Fruit fly (Drosophila melanogaster) whole organism, embryonic: ENCODE data around the gene parvin.
A peak's percentile ranks its signal among the peaks of the same experiment; 100 is the strongest.

ENCODE experiments used
- ATbp ChIP-seq: fragments of 200-800 bp; sonication (Bioruptor generic); optimal IDR thresholded peaks from 2 replicates; lab custom pipeline; 2017; ENCODE audit warnings: missing biosample characterization, mild to moderate bottlenecking, missing genetic modification characterization, missing genetic modification reagents
- Adf1 ChIP-seq: fragments of 200-800 bp; sonication (Bioruptor generic); IDR thresholded peaks from 2 replicates; pipeline ENCODE4 v1.3.6; 2022; ENCODE audit warnings: missing biosample characterization, missing genetic modification characterization
- BEAF-32 ChIP-seq: fragments of 200-800 bp; sonication (Bioruptor generic); optimal IDR thresholded peaks from 3 replicates; lab custom pipeline; 2017; ENCODE audit warnings: missing biosample characterization, missing genetic modification characterization, mild to moderate bottlenecking, moderate library complexity, missing genetic modification reagents
- CG10267 ChIP-seq: fragments of 200-800 bp; sonication (Bioruptor generic); optimal IDR thresholded peaks from 2 replicates; lab custom pipeline; 2018; ENCODE audit warnings: missing biosample characterization, mild to moderate bottlenecking, missing genetic modification characterization, moderate library complexity
- CG12769 ChIP-seq: fragments of 200-800 bp; sonication (Bioruptor generic); optimal IDR thresholded peaks from 2 replicates; lab custom pipeline; 2019; ENCODE audit warnings: missing biosample characterization, mild to moderate bottlenecking, missing genetic modification characterization, moderate library complexity
- CG13287 ChIP-seq: fragments of 200-800 bp; sonication (Bioruptor generic); IDR thresholded peaks from 2 replicates; pipeline ENCODE4 v1.3.6; 2022; ENCODE audit warnings: missing biosample characterization, missing genetic modification characterization; ENCODE audit not compliant: partially characterized antibody
- CG14710 ChIP-seq: fragments of 200-800 bp; sonication (Bioruptor generic); optimal IDR thresholded peaks from 3 replicates; lab custom pipeline; 2019; ENCODE audit warnings: missing biosample characterization, mild to moderate bottlenecking, missing genetic modification characterization, moderate library complexity
- CG17385 ChIP-seq: fragments of 200-800 bp; sonication (Bioruptor generic); optimal IDR thresholded peaks from 3 replicates; lab custom pipeline; 2018; ENCODE audit warnings: missing biosample characterization, mild to moderate bottlenecking, missing genetic modification characterization
- CG18619 ChIP-seq: fragments of 200-800 bp; sonication (Bioruptor generic); optimal IDR thresholded peaks from 3 replicates; lab custom pipeline; 2017; ENCODE audit warnings: missing biosample characterization, mild to moderate bottlenecking, missing genetic modification characterization
- CG2129 ChIP-seq: fragments of 200-800 bp; sonication (Bioruptor generic); IDR thresholded peaks from 2 replicates; pipeline ENCODE4 v1.3.6; 2022; ENCODE audit warnings: missing biosample characterization, missing genetic modification characterization; ENCODE audit not compliant: partially characterized antibody
- CG2712 ChIP-seq: fragments of 200-800 bp; optimal IDR thresholded peaks from 3 replicates; lab custom pipeline; 2019; ENCODE audit warnings: missing biosample characterization, mild to moderate bottlenecking, missing genetic modification characterization, moderate library complexity
- CG30020 ChIP-seq: fragments of 200-800 bp; optimal IDR thresholded peaks from 2 replicates; lab custom pipeline; 2019; ENCODE audit warnings: missing biosample characterization, mild to moderate bottlenecking, missing genetic modification characterization, moderate library complexity
- CG33213 ChIP-seq: fragments of 200-800 bp; sonication (Bioruptor generic); optimal IDR thresholded peaks from 3 replicates; lab custom pipeline; 2016; ENCODE audit warnings: missing biosample characterization, missing genetic modification characterization
- CG3407 ChIP-seq: fragments of 200-800 bp; sonication (Bioruptor generic); optimal IDR thresholded peaks from 2 replicates; lab custom pipeline; 2018; ENCODE audit warnings: missing biosample characterization, mild to moderate bottlenecking, missing genetic modification characterization
- CG3726 ChIP-seq: fragments of 200-800 bp; sonication (Bioruptor generic); IDR thresholded peaks from 3 replicates; pipeline ENCODE4, ENCODE4 v1.3.6; 2022; ENCODE audit warnings: missing biosample characterization, missing genetic modification characterization
- CG3847 ChIP-seq: fragments of 200-800 bp; sonication (Bioruptor generic); IDR thresholded peaks from 2 replicates; pipeline ENCODE4 v1.3.6; 2022; ENCODE audit warnings: missing biosample characterization, missing genetic modification characterization
- CG4328 ChIP-seq: fragments of 200-800 bp; sonication (Bioruptor generic); optimal IDR thresholded peaks from 3 replicates; lab custom pipeline; 2017; ENCODE audit warnings: missing biosample characterization, missing genetic modification reagents, missing genetic modification characterization
- CG6254 ChIP-seq: fragments of 200-800 bp; sonication (Bioruptor generic); optimal IDR thresholded peaks from 3 replicates; lab custom pipeline; 2017; ENCODE audit warnings: mild to moderate bottlenecking, missing biosample characterization, missing genetic modification reagents, missing genetic modification characterization
- CG7786 ChIP-seq: fragments of 200-800 bp; sonication (Bioruptor generic); optimal IDR thresholded peaks from 2 replicates; lab custom pipeline; 2016; ENCODE audit warnings: missing biosample characterization, missing genetic modification characterization
- CG8924 ChIP-seq: fragments of 200-800 bp; optimal IDR thresholded peaks from 3 replicates; lab custom pipeline; 2019; ENCODE audit warnings: missing biosample characterization, mild to moderate bottlenecking, missing genetic modification characterization, moderate library complexity
- CG9797 ChIP-seq: fragments of 200-800 bp; sonication (Bioruptor generic); optimal IDR thresholded peaks from 3 replicates; lab custom pipeline; 2018; ENCODE audit warnings: missing biosample characterization, mild to moderate bottlenecking, missing genetic modification characterization
- CHES-1-like ChIP-seq: fragments of 200-800 bp; sonication (Bioruptor generic); optimal IDR thresholded peaks from 2 replicates; lab custom pipeline; 2016; ENCODE audit warnings: missing biosample characterization, missing genetic modification characterization
- D ChIP-seq, 2 experiments: fragments of 200-800 bp in 1 of 2; fragments of >200 bp in 1 of 2; sonication (Bioruptor generic) in 1 of 2; optimal IDR thresholded peaks; 2 replicates in 1 of 2; 3 replicates in 1 of 2; lab custom pipeline; 2017; ENCODE audit warnings: mild to moderate bottlenecking in 1 of 2, missing biosample characterization in 1 of 2, missing genetic modification characterization in 1 of 2, missing genetic modification reagents in 1 of 2
- Doc3 ChIP-seq: fragments of 200-800 bp; sonication (Bioruptor generic); IDR thresholded peaks from 3 replicates; pipeline ENCODE4 v1.3.6; 2022; ENCODE audit warnings: missing biosample characterization, missing genetic modification characterization; ENCODE audit not compliant: partially characterized antibody
- Dp ChIP-seq: fragments of 200-800 bp; sonication (Bioruptor generic); optimal IDR thresholded peaks from 2 replicates; lab custom pipeline; 2018; ENCODE audit warnings: missing biosample characterization, mild to moderate bottlenecking, missing genetic modification characterization, moderate library complexity
- Elba2 ChIP-seq: fragments of 200-800 bp; sonication (Bioruptor generic); optimal IDR thresholded peaks from 3 replicates; lab custom pipeline; 2016; ENCODE audit warnings: missing biosample characterization, missing genetic modification characterization
- Ets65A ChIP-seq: fragments of 200-800 bp; sonication (Bioruptor generic); peaks from one replicate; lab custom pipeline; 2016; ENCODE audit warnings: missing biosample characterization, missing genetic modification characterization
- Fer2 ChIP-seq: fragments of 200-800 bp; sonication (Bioruptor generic); optimal IDR thresholded peaks from 2 replicates; lab custom pipeline; 2018; ENCODE audit warnings: missing biosample characterization, mild to moderate bottlenecking, missing genetic modification characterization, moderate library complexity
- HmgD ChIP-seq: fragments of 200-800 bp; sonication (Bioruptor generic); optimal IDR thresholded peaks from 3 replicates; lab custom pipeline; 2016; ENCODE audit warnings: missing biosample characterization, missing genetic modification characterization
- HmgZ ChIP-seq: fragments of 200-800 bp; sonication (Bioruptor generic); optimal IDR thresholded peaks from 2 replicates; lab custom pipeline; 2018; ENCODE audit warnings: missing biosample characterization, mild to moderate bottlenecking, missing genetic modification characterization
- Lhr ChIP-seq: fragments of 200-800 bp; sonication (Bioruptor generic); optimal IDR thresholded peaks from 3 replicates; lab custom pipeline; 2017; ENCODE audit warnings: mild to moderate bottlenecking, missing biosample characterization, missing genetic modification reagents, missing genetic modification characterization
- MBD-R2 ChIP-seq: fragments of 200-800 bp; sonication (Bioruptor generic); IDR thresholded peaks from 2 replicates; pipeline ENCODE4 v1.3.6; 2022; ENCODE audit warnings: missing biosample characterization, missing genetic modification characterization
- MESR4 ChIP-seq: fragments of 200-800 bp; sonication (Bioruptor generic); optimal IDR thresholded peaks from 2 replicates; lab custom pipeline; 2018; ENCODE audit warnings: missing biosample characterization, mild to moderate bottlenecking, missing genetic modification characterization, moderate library complexity
- Myb ChIP-seq: fragments of 200-800 bp; sonication (Bioruptor generic); optimal IDR thresholded peaks from 2 replicates; lab custom pipeline; 2016; ENCODE audit warnings: missing biosample characterization, missing genetic modification characterization
- dm ChIP-seq: fragments of 200-800 bp; sonication (Bioruptor generic); optimal IDR thresholded peaks from 3 replicates; lab custom pipeline; 2016; ENCODE audit warnings: missing biosample characterization, missing genetic modification characterization
- eve ChIP-seq, 2 experiments: fragments of >200 bp; optimal IDR thresholded peaks; 2 replicates each; lab custom pipeline; 2017; ENCODE audit warnings: missing biosample characterization in 2 of 2, missing genetic modification characterization in 2 of 2
- exex ChIP-seq: fragments of 200-800 bp; sonication (Bioruptor generic); optimal IDR thresholded peaks from 4 replicates; lab custom pipeline; 2018; ENCODE audit warnings: missing biosample characterization, mild to moderate bottlenecking, missing genetic modification characterization, moderate library complexity
- gfzf ChIP-seq: fragments of 200-800 bp; sonication (Bioruptor generic); optimal IDR thresholded peaks from 2 replicates; lab custom pipeline; 2016; ENCODE audit warnings: missing biosample characterization, mild to moderate bottlenecking, missing genetic modification characterization, moderate library complexity
- hbn ChIP-seq: fragments of 200-800 bp; sonication (Bioruptor generic); IDR thresholded peaks from 2 replicates; pipeline ENCODE4 v1.3.6; 2022; ENCODE audit warnings: missing biosample characterization, missing genetic modification characterization; ENCODE audit not compliant: partially characterized antibody
- inv ChIP-seq: fragments of 200-800 bp; sonication (Bioruptor generic); IDR thresholded peaks from 2 replicates; pipeline ENCODE4 v1.3.6; 2022; ENCODE audit warnings: missing biosample characterization, missing genetic modification characterization; ENCODE audit not compliant: partially characterized antibody
- klu ChIP-seq: fragments of 200-800 bp; sonication (Bioruptor generic); IDR thresholded peaks from 2 replicates; pipeline ENCODE4 v1.3.6; 2022; ENCODE audit warnings: missing biosample characterization, missing genetic modification characterization
- knrl ChIP-seq: fragments of 200-800 bp; sonication (Bioruptor generic); IDR thresholded peaks from 3 replicates; pipeline ENCODE4 v1.3.6; 2022; ENCODE audit warnings: missing biosample characterization, missing genetic modification characterization; ENCODE audit not compliant: partially characterized antibody
- luna ChIP-seq: fragments of 200-800 bp; sonication (Bioruptor generic); optimal IDR thresholded peaks from 2 replicates; lab custom pipeline; 2016; ENCODE audit warnings: missing biosample characterization, missing genetic modification characterization
- pan ChIP-seq, 4 experiments: fragments of >200 bp in 3 of 4; fragments of 200-800 bp in 1 of 4; sonication (Bioruptor generic) in 1 of 4; optimal IDR thresholded peaks in 3 of 4; IDR thresholded peaks in 1 of 4; 2 replicates each; pipeline versions ENCODE4 v1.3.6 to Lab custom; 2017 to 2022; ENCODE audit warnings: missing biosample characterization in 2 of 4, missing genetic modification characterization in 2 of 4, mixed read lengths in 1 of 4
- phol ChIP-seq: fragments of 200-800 bp; sonication (Bioruptor generic); optimal IDR thresholded peaks from 3 replicates; lab custom pipeline; 2018; ENCODE audit warnings: missing biosample characterization, mild to moderate bottlenecking, missing genetic modification characterization, moderate library complexity
- slou ChIP-seq: fragments of 200-800 bp; sonication (Bioruptor generic); optimal IDR thresholded peaks from 3 replicates; lab custom pipeline; 2016; ENCODE audit warnings: missing biosample characterization, missing genetic modification characterization
- ssp ChIP-seq: fragments of 200-800 bp; sonication (Bioruptor generic); IDR thresholded peaks from 2 replicates; pipeline ENCODE4 v1.3.6; 2022; ENCODE audit warnings: missing biosample characterization, missing genetic modification characterization
- tin ChIP-seq: fragments of 200-800 bp; sonication (Bioruptor generic); optimal IDR thresholded peaks from 3 replicates; lab custom pipeline; 2016; ENCODE audit warnings: missing biosample characterization, missing genetic modification characterization
- tna ChIP-seq: fragments of 200-800 bp; sonication (Bioruptor generic); IDR thresholded peaks from 2 replicates; pipeline ENCODE4 v1.3.6; 2022; ENCODE audit warnings: missing biosample characterization, missing genetic modification characterization; ENCODE audit not compliant: partially characterized antibody

parvin gene

DNA sequence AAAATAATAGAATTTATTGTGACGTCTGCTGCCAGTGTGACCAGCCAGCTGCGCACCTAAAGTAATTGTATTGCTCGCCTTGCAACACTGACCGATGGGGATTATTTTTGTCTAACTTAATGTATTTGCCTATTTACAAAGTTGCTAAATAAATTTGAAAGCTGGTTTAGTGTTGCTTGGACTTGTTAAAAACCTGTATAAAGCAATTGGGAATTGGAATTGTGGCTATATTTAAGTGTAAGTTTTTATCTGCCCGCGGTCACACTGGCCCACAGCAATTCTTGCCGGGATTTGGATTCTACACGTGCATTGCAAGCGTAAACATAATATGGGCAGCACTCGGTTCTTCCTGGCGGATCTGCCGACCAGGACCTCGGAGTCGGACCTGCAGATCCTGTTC, 41.8 kb upstream of the parvin start, which contains the start of the genes CG14230 and CG14232 (continued):
- no peak for TF ChIP-seq CG3407 (GFP tag; lab: Kevin White, UChicago)
- TF ChIP-seq CG8924 (tag; lab: Kevin White, UChicago): peak; percentile 11
- TF ChIP-seq phol (tag; lab: Kevin White, UChicago): peak; percentile 24
- no peak for TF ChIP-seq D (optimal IDR thresholded peaks at IDR 0.05; lab: Kevin White, UChicago)
- no peak for TF ChIP-seq D (GFP tag; optimal IDR thresholded peaks at IDR 0.05; lab: Kevin White, UChicago)
- TF ChIP-seq CG7786: no peak
- TF ChIP-seq exex (tag; lab: Kevin White, UChicago): no peak
- peak; percentile 88 for TF ChIP-seq MBD-R2
- TF ChIP-seq eve (GFP tag; optimal IDR thresholded peaks at IDR 0.05; lab: Kevin White, UChicago): no peak
- no peak for TF ChIP-seq CG4328 (GFP tag; lab: Kevin White, UChicago)
- TF ChIP-seq Dp: peak; percentile 34
- peak; percentile 42 for TF ChIP-seq BEAF-32
- no peak for TF ChIP-seq CG2129 (GFP tag; lab: Robert Waterston, UW)
- TF ChIP-seq slou (GFP tag; lab: Kevin White, UChicago): no peak
- TF ChIP-seq Doc3 (GFP tag; lab: Robert Waterston, UW): no peak
- TF ChIP-seq CG14710: peak; percentile 62
- TF ChIP-seq MESR4 (GFP tag; lab: Kevin White, UChicago): peak; percentile 73
- peak; percentile 90 for TF ChIP-seq Ets65A (GFP tag; lab: Kevin White, UChicago)
- TF ChIP-seq tin (GFP tag; lab: Kevin White, UChicago): no peak
- peak; percentile 87 for TF ChIP-seq gfzf
- TF ChIP-seq CG17385 (GFP tag; lab: Kevin White, UChicago): no peak
- peak; percentile 81 for TF ChIP-seq CG9797 (GFP tag; lab: Kevin White, UChicago)
- TF ChIP-seq CG3847: no peak; the same call in 1 of the 2 replicates
- TF ChIP-seq dm: peak; percentile 84
- peak; percentile 47 for TF ChIP-seq Elba2 (GFP tag; lab: Kevin White, UChicago)
- TF ChIP-seq CG30020 (tag; lab: Kevin White, UChicago): peak; percentile 47
- no peak for TF ChIP-seq tna (GFP tag; lab: Robert Waterston, UW)
- TF ChIP-seq ssp (GFP tag; lab: Robert Waterston, UW): no peak
- no peak for TF ChIP-seq CG6254 (GFP tag; lab: Kevin White, UChicago)
- TF ChIP-seq HmgD (GFP tag; lab: Kevin White, UChicago): no peak
- no peak for TF ChIP-seq CG12769
- no peak for TF ChIP-seq CG2712 (tag; lab: Kevin White, UChicago)
- peak; percentile 22 for TF ChIP-seq Myb
- TF ChIP-seq ATbp (GFP tag; lab: Kevin White, UChicago): no peak
- TF ChIP-seq CHES-1-like (GFP tag; lab: Kevin White, UChicago): peak; percentile 62
- TF ChIP-seq HmgZ (tag; lab: Kevin White, UChicago): peak; percentile 17
- TF ChIP-seq hbn (GFP tag; lab: Robert Waterston, UW): peak; percentile 30; the same call in 1 of the 2 replicates
- TF ChIP-seq inv (GFP tag; lab: Robert Waterston, UW): no peak
- no peak for TF ChIP-seq pan (optimal IDR thresholded peaks at IDR 0.05; lab: Kevin White, UChicago)
- no peak for TF ChIP-seq pan (GFP tag; optimal IDR thresholded peaks at IDR 0.05 in 1 of 2, IDR thresholded peaks at IDR 0.05 in 1 of 2)
- TF ChIP-seq knrl: 0 out of 3 replicates have a peak, but pooled peaks have one; percentile 39
- TF ChIP-seq CG33213: peak; percentile 16
- no peak for TF ChIP-seq Fer2 (tag; lab: Kevin White, UChicago)
- TF ChIP-seq Adf1 (GFP tag; lab: Robert Waterston, UW): no peak
- TF ChIP-seq klu (GFP tag; lab: Robert Waterston, UW): no peak
- peak; percentile 2 for TF ChIP-seq Lhr
- peak; percentile 69 for TF ChIP-seq CG13287 (GFP tag; lab: Robert Waterston, UW)
- TF ChIP-seq CG10267 (tag; lab: Kevin White, UChicago): peak; percentile 90
- no peak for TF ChIP-seq CG18619
- TF ChIP-seq CG3726 (GFP tag; lab: Robert Waterston, UW): no peak
- no peak for TF ChIP-seq luna
